Fruit fly (Drosophila melanogaster) whole organism, wandering third instar larva: ENCODE data around the gene RpS7.

Source experiments
- Dfd ChIP-seq: fragments of >200 bp; optimal IDR thresholded peaks from 2 replicates; lab custom pipeline; 2017; ENCODE audit warnings: missing biosample characterization, missing genetic modification characterization
- HLH106 ChIP-seq: fragments of 200-800 bp; optimal IDR thresholded peaks from 3 replicates; lab custom pipeline; 2019; ENCODE audit warnings: missing biosample characterization, mild to moderate bottlenecking, missing genetic modification characterization, moderate library complexity
- Myc ChIP-seq: fragments of >200 bp; optimal IDR thresholded peaks from 2 replicates; lab custom pipeline; 2017
- Rel ChIP-seq, 2 experiments: fragments of 200-800 bp; sonication (Bioruptor generic) in 1 of 2; optimal IDR thresholded peaks; 2 replicates in 1 of 2; 3 replicates in 1 of 2; lab custom pipeline; 2016 to 2019; ENCODE audit warnings: mild to moderate bottlenecking in 2 of 2, missing biosample characterization in 2 of 2, missing genetic modification characterization in 2 of 2, moderate library complexity in 1 of 2
- brk ChIP-seq: fragments of 200-800 bp; sonication (Bioruptor generic); optimal IDR thresholded peaks from 2 replicates; lab custom pipeline; 2016; ENCODE audit warnings: missing biosample characterization, mild to moderate bottlenecking, missing genetic modification characterization
- dsf ChIP-seq: sonication (Bioruptor generic); optimal IDR thresholded peaks from 2 replicates; lab custom pipeline; 2016; ENCODE audit warnings: missing biosample characterization, missing genetic modification characterization, borderline replicate concordance
- lola ChIP-seq: fragments of >200 bp; optimal IDR thresholded peaks from 2 replicates; lab custom pipeline; 2017; ENCODE audit warnings: missing biosample characterization, missing genetic modification characterization
- usp ChIP-seq: fragments of >200 bp; optimal IDR thresholded peaks from 2 replicates; lab custom pipeline; 2017; ENCODE audit warnings: missing biosample characterization, missing genetic modification characterization

DNA sequence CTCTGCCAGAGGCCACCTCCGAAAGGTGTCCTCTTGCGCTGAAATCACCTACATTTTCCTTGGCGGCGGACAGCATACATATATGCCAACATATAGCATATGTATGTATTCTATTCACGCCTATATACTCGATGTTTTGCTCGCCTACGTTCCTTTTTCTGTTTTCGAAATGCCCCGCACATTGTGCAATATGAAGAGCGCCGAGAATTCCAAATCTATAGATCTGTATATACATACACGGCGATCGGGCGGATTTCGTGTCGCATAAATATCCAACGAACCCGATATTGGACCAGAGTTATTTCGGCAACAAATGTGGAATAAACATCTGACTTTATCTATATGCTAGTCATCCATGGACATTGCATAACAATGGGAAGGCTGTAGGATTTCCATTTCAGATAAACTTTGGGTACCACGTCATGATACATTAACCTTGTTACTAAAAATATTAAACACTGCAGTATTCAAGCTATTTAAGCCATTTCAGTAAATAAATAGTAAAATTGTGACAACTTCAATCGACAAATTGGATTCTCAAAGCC is 33.7 kb downstream of the RpS7 start:
- TF ChIP-seq Myc (lab: Kevin White, UChicago) = no peak
- TF ChIP-seq brk (GFP tag; lab: Kevin White, UChicago) = no peak
- no peak for TF ChIP-seq usp (GFP tag; lab: Kevin White, UChicago)
- no peak for TF ChIP-seq HLH106 (tag; lab: Kevin White, UChicago)
- TF ChIP-seq Dfd (GFP tag; lab: Kevin White, UChicago) = no peak
- no peak for TF ChIP-seq dsf (GFP tag; lab: Kevin White, UChicago)
- TF ChIP-seq lola = no peak
- no peak for TF ChIP-seq Rel (GFP tag; optimal IDR thresholded peaks at IDR 0.05; lab: Kevin White, UChicago)
- no peak for TF ChIP-seq Rel (tag; optimal IDR thresholded peaks at IDR 0.05; lab: Kevin White, UChicago)
